Worm (Caenorhabditis elegans) whole organism, early embryonic: ENCODE measurements around the gene F45G2.7.

Experiments
- B0310.2 ChIP-seq: sonication (generic microtip); optimal IDR thresholded peaks from 2 replicates; lab custom pipeline; 2016; ENCODE audit warnings: mild to moderate bottlenecking, missing genetic modification characterization, missing compliant biosample characterization
- F13C5.2 ChIP-seq: sonication (generic microtip); optimal IDR thresholded peaks from 2 replicates; lab custom pipeline; 2017; ENCODE audit warnings: mild to moderate bottlenecking, missing genetic modification characterization, inconsistent platforms, missing compliant biosample characterization
- aly-1 ChIP-seq: sonication (generic microtip); optimal IDR thresholded peaks from 2 replicates; lab custom pipeline; 2016; ENCODE audit warnings: missing genetic modification characterization, missing compliant biosample characterization
- flt-1 ChIP-seq: fragments of 200-800 bp; sonication (Bioruptor generic); IDR thresholded peaks from 2 replicates; pipeline ENCODE4 v1.3.6; 2022; ENCODE audit warnings: missing genetic modification characterization, missing compliant biosample characterization

- TF ChIP-seq F13C5.2 (tag; lab: Kevin White, UChicago) (no peak), flt-1 (GFP tag; lab: Robert Waterston, UW) (no peak), B0310.2 (no peak), aly-1 (tag; lab: Kevin White, UChicago) (no peak)
Measured at ce11 chrIII:13458978-13459596, 24.8 kb upstream of the F45G2.7 start, which contains the start of gene tag-164.
